Worm (Caenorhabditis elegans) whole organism, L3 larva: ENCODE data around the gene E02A10.4.

Source experiments
- mdl-1 ChIP-seq: fragments of 150-350 bp; optimal IDR thresholded peaks from 2 replicates; lab custom pipeline; 2014; ENCODE audit warnings: missing biosample characterization, missing genetic modification characterization
- nhr-12 ChIP-seq: fragments of 150-350 bp; optimal IDR thresholded peaks from 2 replicates; lab custom pipeline; 2014; ENCODE audit warnings: missing biosample characterization, missing genetic modification characterization
- pqm-1 ChIP-seq: fragments of 150-350 bp; optimal IDR thresholded peaks from 2 replicates; lab custom pipeline; 2017; ENCODE audit warnings: missing biosample characterization, missing genetic modification characterization, inconsistent platforms

DNA sequence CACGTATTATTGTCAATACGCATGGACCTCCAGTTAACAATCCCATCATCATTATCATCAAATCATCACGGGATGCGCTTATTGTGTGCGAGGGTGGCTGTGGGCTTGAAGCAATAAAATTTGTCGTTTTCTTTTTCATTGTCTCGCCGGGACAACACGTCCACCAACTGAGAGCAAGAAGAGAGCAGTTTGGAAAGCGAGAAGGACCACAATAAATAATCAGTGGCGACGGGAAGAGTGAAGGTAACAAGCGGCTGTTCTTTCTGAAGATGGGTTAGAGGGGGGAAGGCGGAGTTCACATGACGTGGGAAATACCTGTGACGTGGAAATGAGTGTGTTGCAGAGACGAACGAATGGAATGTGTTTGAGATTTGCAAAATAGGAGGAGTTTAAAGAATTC, 49.0 kb downstream of the E02A10.4 start:
- TF ChIP-seq mdl-1 = no peak
- TF ChIP-seq pqm-1 (tag; lab: Kevin White, UChicago) = no peak
- no peak for TF ChIP-seq nhr-12
